Fruit fly (Drosophila melanogaster) whole organism, adult: ENCODE results near the gene Pp1-87B.
A peak's percentile ranks its signal among the peaks of the same experiment; 100 is the strongest.

Experiments
- CG11617 ChIP-seq: fragments of 200-800 bp; sonication (Bioruptor generic); optimal IDR thresholded peaks from 2 replicates; lab custom pipeline; 2017; ENCODE audit warnings: mild to moderate bottlenecking, missing biosample characterization, missing genetic modification reagents, missing genetic modification characterization
- CG14711 ChIP-seq: fragments of 200-800 bp; sonication (Bioruptor generic); optimal IDR thresholded peaks from 2 replicates; lab custom pipeline; 2018; ENCODE audit warnings: missing biosample characterization, mild to moderate bottlenecking, missing genetic modification characterization, moderate library complexity
- CG1620 ChIP-seq: fragments of 200-800 bp; sonication (Bioruptor generic); optimal IDR thresholded peaks from 2 replicates; lab custom pipeline; 2016; ENCODE audit warnings: missing biosample characterization, missing genetic modification characterization
- CG33017 ChIP-seq: fragments of 200-800 bp; sonication (Bioruptor generic); optimal IDR thresholded peaks from 2 replicates; lab custom pipeline; 2018; ENCODE audit warnings: missing biosample characterization, mild to moderate bottlenecking, missing genetic modification characterization, moderate library complexity
- CG5204 ChIP-seq: fragments of 200-800 bp; sonication (Bioruptor generic); optimal IDR thresholded peaks from 2 replicates; lab custom pipeline; 2016; ENCODE audit warnings: missing biosample characterization, missing genetic modification characterization
- Clk ChIP-seq: fragments of 200-800 bp; sonication (Bioruptor generic); optimal IDR thresholded peaks from 2 replicates; lab custom pipeline; 2017; ENCODE audit warnings: missing biosample characterization, missing genetic modification characterization
- Hr96 ChIP-seq: fragments of 200-800 bp; sonication (Bioruptor generic); optimal IDR thresholded peaks from 2 replicates; lab custom pipeline; 2016; ENCODE audit warnings: missing biosample characterization, missing genetic modification characterization
- bab1 ChIP-seq: fragments of 200-800 bp; sonication (Bioruptor generic); optimal IDR thresholded peaks from 3 replicates; lab custom pipeline; 2019; ENCODE audit warnings: missing biosample characterization, mild to moderate bottlenecking, missing genetic modification characterization, moderate library complexity
- cic ChIP-seq: fragments of 200-800 bp; sonication (Bioruptor generic); optimal IDR thresholded peaks from 2 replicates; lab custom pipeline; 2017; ENCODE audit warnings: missing biosample characterization, mild to moderate bottlenecking, missing genetic modification characterization, moderate library complexity
- kay ChIP-seq: fragments of 200-800 bp; sonication (Bioruptor generic); peaks from one replicate; lab custom pipeline; 2016; ENCODE audit warnings: missing biosample characterization, missing genetic modification characterization, borderline replicate concordance
- pad ChIP-seq: fragments of 200-800 bp; sonication (Bioruptor generic); optimal IDR thresholded peaks from 3 replicates; lab custom pipeline; 2017; ENCODE audit warnings: missing biosample characterization, missing genetic modification characterization, mild to moderate bottlenecking, moderate library complexity, missing genetic modification reagents
- tj ChIP-seq: fragments of 200-800 bp; sonication (Bioruptor generic); optimal IDR thresholded peaks from 3 replicates; lab custom pipeline; 2017; ENCODE audit warnings: missing biosample characterization, mild to moderate bottlenecking, missing genetic modification characterization, moderate library complexity

DNA sequence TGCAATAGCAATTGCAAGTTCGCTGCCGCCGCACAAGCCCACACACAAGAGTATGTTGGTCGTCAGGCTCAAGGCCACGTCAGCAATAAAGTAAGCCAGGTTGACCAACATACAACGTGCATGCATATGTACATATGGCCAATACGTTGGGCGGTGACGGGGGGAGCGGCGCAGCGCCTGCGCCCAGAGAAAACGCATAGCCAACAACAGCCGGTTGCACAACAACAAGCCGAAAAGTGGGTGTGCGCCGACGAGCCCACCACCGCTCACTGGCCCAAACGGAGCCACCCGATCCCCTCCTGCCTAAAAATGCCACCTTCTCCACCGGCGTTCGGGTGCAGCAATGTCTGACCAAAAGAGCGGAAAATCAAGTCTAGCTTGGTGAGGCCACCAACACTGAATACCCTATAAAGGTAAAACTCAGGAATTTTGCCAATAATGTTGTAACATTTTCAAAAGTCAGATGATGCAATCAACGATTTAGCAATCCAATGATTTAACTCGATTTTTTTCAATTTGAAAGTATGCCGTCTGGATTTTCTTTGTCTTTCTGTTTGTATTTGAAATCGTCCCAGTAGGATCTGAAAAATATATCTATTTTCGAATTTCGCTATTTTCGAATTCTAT, 26.3 kb upstream of the Pp1-87B start, which contains the start of gene CG5509:
- TF ChIP-seq kay (GFP tag; lab: Kevin White, UChicago) = no peak
- TF ChIP-seq Hr96 (GFP tag; lab: Kevin White, UChicago) = no peak
- TF ChIP-seq Clk (GFP tag; lab: Kevin White, UChicago) = no peak
- peak; percentile 12 for TF ChIP-seq cic (GFP tag; lab: Kevin White, UChicago)
- no peak for TF ChIP-seq CG5204 (GFP tag; lab: Kevin White, UChicago)
- peak; percentile 66 for TF ChIP-seq tj (GFP tag; lab: Kevin White, UChicago)
- no peak for TF ChIP-seq CG1620 (GFP tag; lab: Kevin White, UChicago)
- no peak for TF ChIP-seq bab1 (GFP tag; lab: Kevin White, UChicago)
- no peak for TF ChIP-seq CG11617 (GFP tag; lab: Kevin White, UChicago)
- TF ChIP-seq pad (GFP tag; lab: Kevin White, UChicago) = no peak
- TF ChIP-seq CG14711 (tag; lab: Kevin White, UChicago) = no peak
- TF ChIP-seq CG33017 = no peak
